Worm (Caenorhabditis elegans) whole organism, L3 larva: ENCODE data around the gene Y17G7B.17.

Experiments
- nhr-11 ChIP-seq: fragments of 150-350 bp; optimal IDR thresholded peaks from 2 replicates; lab custom pipeline; 2014; ENCODE audit warnings: missing biosample characterization, missing genetic modification characterization
- unc-62 ChIP-seq: fragments of 150-350 bp; sonication (generic microtip); optimal IDR thresholded peaks from 4 replicates; lab custom pipeline; 2014; ENCODE audit warnings: missing biosample characterization, missing genetic modification reagents, missing genetic modification characterization
- ztf-11 ChIP-seq: fragments of 150-350 bp; optimal IDR thresholded peaks from 2 replicates; lab custom pipeline; 2014; ENCODE audit warnings: missing biosample characterization, missing genetic modification characterization

- TF ChIP-seq nhr-11 (tag; lab: Kevin White, UChicago) (no peak), unc-62 (GFP tag; lab: Kevin White, UChicago) (no peak), ztf-11 (tag; lab: Kevin White, UChicago) (no peak)
These were observed 49.2 kb downstream of the Y17G7B.17 start for ce11 chrII:12050607-12051006.
